Fruit fly (Drosophila melanogaster) whole organism, embryonic: ENCODE data around the gene Sec3.
A peak's percentile ranks its signal among the peaks of the same experiment; 100 is the strongest.

Experiments used
- Abd-B ChIP-seq: fragments of 200-800 bp; sonication (Bioruptor generic); optimal IDR thresholded peaks from 2 replicates; lab custom pipeline; 2018; ENCODE audit warnings: missing biosample characterization, mild to moderate bottlenecking, missing genetic modification characterization, moderate library complexity
- CG10147 ChIP-seq: fragments of 200-800 bp; sonication (Bioruptor generic); optimal IDR thresholded peaks from 2 replicates; lab custom pipeline; 2019; ENCODE audit warnings: missing biosample characterization, mild to moderate bottlenecking, missing genetic modification characterization, moderate library complexity
- CG10565 ChIP-seq: fragments of 200-800 bp; sonication (Bioruptor generic); optimal IDR thresholded peaks from 3 replicates; lab custom pipeline; 2016; ENCODE audit warnings: missing biosample characterization, mild to moderate bottlenecking, missing genetic modification characterization
- CG12391 ChIP-seq: fragments of 200-800 bp; sonication (Bioruptor generic); optimal IDR thresholded peaks from 3 replicates; lab custom pipeline; 2018; ENCODE audit warnings: missing biosample characterization, mild to moderate bottlenecking, missing genetic modification characterization, moderate library complexity
- CG12659 ChIP-seq: fragments of 200-800 bp; sonication (Bioruptor generic); optimal IDR thresholded peaks from 3 replicates; lab custom pipeline; 2017; ENCODE audit warnings: mild to moderate bottlenecking, missing biosample characterization, missing genetic modification reagents, missing genetic modification characterization
- CG13894 ChIP-seq: fragments of 200-800 bp; sonication (Bioruptor generic); optimal IDR thresholded peaks from 3 replicates; lab custom pipeline; 2018; ENCODE audit warnings: missing biosample characterization, mild to moderate bottlenecking, missing genetic modification characterization, moderate library complexity
- CG14014 ChIP-seq: fragments of 200-800 bp; sonication (Bioruptor generic); IDR thresholded peaks from 2 replicates; pipeline ENCODE4 v1.3.6; 2022; ENCODE audit warnings: missing biosample characterization, missing genetic modification characterization
- CG17361 ChIP-seq: fragments of 200-800 bp; sonication (Bioruptor generic); IDR thresholded peaks from 3 replicates; pipeline ENCODE4 v1.3.6; 2022; ENCODE audit warnings: missing biosample characterization, missing genetic modification characterization
- CG2120 ChIP-seq: fragments of 200-800 bp; sonication (Bioruptor generic); optimal IDR thresholded peaks from 3 replicates; lab custom pipeline; 2016; ENCODE audit warnings: missing biosample characterization, missing genetic modification characterization
- CG4328 ChIP-seq: fragments of 200-800 bp; sonication (Bioruptor generic); optimal IDR thresholded peaks from 3 replicates; lab custom pipeline; 2017; ENCODE audit warnings: missing biosample characterization, missing genetic modification reagents, missing genetic modification characterization
- CG4424 ChIP-seq: fragments of 200-800 bp; sonication (Bioruptor generic); optimal IDR thresholded peaks from 3 replicates; lab custom pipeline; 2016; ENCODE audit warnings: missing biosample characterization, missing genetic modification characterization
- CG4854 ChIP-seq: fragments of 200-800 bp; sonication (Bioruptor generic); optimal IDR thresholded peaks from 2 replicates; lab custom pipeline; 2016; ENCODE audit warnings: missing biosample characterization, missing genetic modification characterization, inconsistent platforms
- CG5180 ChIP-seq: fragments of 200-800 bp; sonication (Bioruptor generic); optimal IDR thresholded peaks from 3 replicates; lab custom pipeline; 2017; ENCODE audit warnings: missing biosample characterization, missing genetic modification characterization, mild to moderate bottlenecking, moderate library complexity, missing genetic modification reagents
- CG6683 ChIP-seq: fragments of 200-800 bp; sonication (Bioruptor generic); optimal IDR thresholded peaks from 2 replicates; lab custom pipeline; 2017; ENCODE audit warnings: missing biosample characterization, mild to moderate bottlenecking, missing genetic modification characterization, missing genetic modification reagents
- CG7839 ChIP-seq: fragments of 200-800 bp; sonication (Bioruptor generic); optimal IDR thresholded peaks from 3 replicates; lab custom pipeline; 2018; ENCODE audit warnings: missing biosample characterization, mild to moderate bottlenecking, missing genetic modification characterization, moderate library complexity
- CG8924 ChIP-seq: fragments of 200-800 bp; optimal IDR thresholded peaks from 3 replicates; lab custom pipeline; 2019; ENCODE audit warnings: missing biosample characterization, mild to moderate bottlenecking, missing genetic modification characterization, moderate library complexity
- Dll ChIP-seq: fragments of 200-800 bp; sonication (Bioruptor generic); IDR thresholded peaks from 4 replicates; pipeline ENCODE4 v1.3.6; 2022; ENCODE audit warnings: missing biosample characterization, missing genetic modification characterization; ENCODE audit not compliant: partially characterized antibody
- Doc2 ChIP-seq: fragments of 200-800 bp; sonication (Bioruptor generic); IDR thresholded peaks from 2 replicates; pipeline ENCODE4 v1.3.6; 2022; ENCODE audit warnings: missing biosample characterization, missing genetic modification characterization
- Elba2 ChIP-seq: fragments of 200-800 bp; sonication (Bioruptor generic); optimal IDR thresholded peaks from 3 replicates; lab custom pipeline; 2016; ENCODE audit warnings: missing biosample characterization, missing genetic modification characterization
- HHEX ChIP-seq: fragments of 200-800 bp; sonication (Bioruptor generic); optimal IDR thresholded peaks from 3 replicates; lab custom pipeline; 2017; ENCODE audit warnings: missing biosample characterization, mild to moderate bottlenecking, missing genetic modification characterization, missing genetic modification reagents
- HmgZ ChIP-seq: fragments of 200-800 bp; sonication (Bioruptor generic); optimal IDR thresholded peaks from 2 replicates; lab custom pipeline; 2018; ENCODE audit warnings: missing biosample characterization, mild to moderate bottlenecking, missing genetic modification characterization
- Hmx ChIP-seq: fragments of 200-800 bp; sonication (Bioruptor generic); optimal IDR thresholded peaks from 2 replicates; lab custom pipeline; 2016; ENCODE audit warnings: missing biosample characterization, missing genetic modification characterization
- Kr ChIP-seq: fragments of 200-800 bp; sonication (Bioruptor generic); optimal IDR thresholded peaks from 2 replicates; lab custom pipeline; 2017; ENCODE audit warnings: missing biosample characterization, mild to moderate bottlenecking, missing genetic modification characterization
- Lpt ChIP-seq: fragments of >200 bp; optimal IDR thresholded peaks from 2 replicates; lab custom pipeline; 2018; ENCODE audit warnings: missing biosample characterization, missing genetic modification characterization
- Mad ChIP-seq: fragments of 200-800 bp; sonication (Bioruptor generic); optimal IDR thresholded peaks from 2 replicates; lab custom pipeline; 2016; ENCODE audit warnings: missing biosample characterization, missing genetic modification characterization
- Oli ChIP-seq: fragments of 200-800 bp; sonication (Bioruptor generic); optimal IDR thresholded peaks from 2 replicates; lab custom pipeline; 2018; ENCODE audit warnings: missing biosample characterization, mild to moderate bottlenecking, missing genetic modification characterization, moderate library complexity
- Optix ChIP-seq: fragments of 200-800 bp; sonication (Bioruptor generic); IDR thresholded peaks from 3 replicates; pipeline ENCODE4 v1.3.6; 2022; ENCODE audit warnings: missing biosample characterization, missing genetic modification characterization
- Pdp1 ChIP-seq, 2 experiments: fragments of 200-800 bp; sonication (Bioruptor generic); optimal IDR thresholded peaks; 3 replicates each; lab custom pipeline; 2016; ENCODE audit warnings: missing biosample characterization in 2 of 2, missing genetic modification characterization in 2 of 2, mild to moderate bottlenecking in 1 of 2, moderate library complexity in 1 of 2
- Sox100B ChIP-seq: fragments of 200-800 bp; sonication (Bioruptor generic); optimal IDR thresholded peaks from 3 replicates; lab custom pipeline; 2018; ENCODE audit warnings: missing biosample characterization, mild to moderate bottlenecking, missing genetic modification characterization
- az2 ChIP-seq: fragments of 200-800 bp; sonication (Bioruptor generic); optimal IDR thresholded peaks from 3 replicates; lab custom pipeline; 2016; ENCODE audit warnings: missing biosample characterization, missing genetic modification characterization
- cad ChIP-seq: fragments of >200 bp; optimal IDR thresholded peaks from 2 replicates; lab custom pipeline; 2017; ENCODE audit warnings: missing biosample characterization, missing genetic modification characterization
- dan ChIP-seq: fragments of 200-800 bp; sonication (Bioruptor generic); IDR thresholded peaks from 2 replicates; pipeline ENCODE4 v1.3.6; 2022; ENCODE audit warnings: missing biosample characterization, missing genetic modification characterization
- dm ChIP-seq: fragments of 200-800 bp; sonication (Bioruptor generic); optimal IDR thresholded peaks from 3 replicates; lab custom pipeline; 2016; ENCODE audit warnings: missing biosample characterization, missing genetic modification characterization
- dmrt99B ChIP-seq: fragments of 200-800 bp; sonication (Bioruptor generic); optimal IDR thresholded peaks from 2 replicates; lab custom pipeline; 2018; ENCODE audit warnings: missing biosample characterization, mild to moderate bottlenecking, missing genetic modification characterization, moderate library complexity
- eyg ChIP-seq: fragments of 200-800 bp; sonication (Bioruptor generic); optimal IDR thresholded peaks from 3 replicates; lab custom pipeline; 2016; ENCODE audit warnings: missing biosample characterization, missing genetic modification characterization
- ftz-f1 ChIP-seq: fragments of 200-800 bp; sonication (Bioruptor generic); optimal IDR thresholded peaks from 2 replicates; lab custom pipeline; 2016; ENCODE audit warnings: missing biosample characterization, missing genetic modification characterization
- grau ChIP-seq: fragments of 200-800 bp; optimal IDR thresholded peaks from 3 replicates; lab custom pipeline; 2019; ENCODE audit warnings: missing biosample characterization, mild to moderate bottlenecking, missing genetic modification characterization, moderate library complexity
- hbn ChIP-seq: fragments of 200-800 bp; sonication (Bioruptor generic); IDR thresholded peaks from 2 replicates; pipeline ENCODE4 v1.3.6; 2022; ENCODE audit warnings: missing biosample characterization, missing genetic modification characterization; ENCODE audit not compliant: partially characterized antibody
- lbe ChIP-seq: fragments of 200-800 bp; sonication (Bioruptor generic); optimal IDR thresholded peaks from 2 replicates; lab custom pipeline; 2016; ENCODE audit warnings: missing biosample characterization, mild to moderate bottlenecking, missing genetic modification characterization
- lov ChIP-seq, 2 experiments: fragments of 200-800 bp in 1 of 2; fragments of >200 bp in 1 of 2; sonication (Bioruptor generic) in 1 of 2; IDR thresholded peaks in 1 of 2; optimal IDR thresholded peaks in 1 of 2; 2 replicates in 1 of 2; 3 replicates in 1 of 2; pipeline versions ENCODE4 v1.3.6 to Lab custom; 2017 to 2022; ENCODE audit warnings: missing biosample characterization in 1 of 2, missing genetic modification characterization in 1 of 2
- oc ChIP-seq: fragments of 200-800 bp; sonication (Bioruptor generic); optimal IDR thresholded peaks from 2 replicates; lab custom pipeline; 2018; ENCODE audit warnings: missing biosample characterization, mild to moderate bottlenecking, missing genetic modification characterization, moderate library complexity
- sc ChIP-seq, 3 experiments: fragments of >200 bp in 2 of 3; fragments of 200-800 bp in 1 of 3; sonication (Bioruptor generic) in 1 of 3; optimal IDR thresholded peaks; 2 replicates in 2 of 3; 3 replicates in 1 of 3; lab custom pipeline; 2017; ENCODE audit warnings: mild to moderate bottlenecking in 1 of 3, missing biosample characterization in 1 of 3, missing genetic modification characterization in 1 of 3, missing genetic modification reagents in 1 of 3
- sd ChIP-seq: fragments of 200-800 bp; sonication (Bioruptor generic); optimal IDR thresholded peaks from 3 replicates; lab custom pipeline; 2018; ENCODE audit warnings: missing biosample characterization, mild to moderate bottlenecking, missing genetic modification characterization, moderate library complexity
- sens ChIP-seq: fragments of 200-800 bp; sonication (Bioruptor generic); peaks from one replicate; lab custom pipeline; 2016; ENCODE audit warnings: missing biosample characterization, missing genetic modification characterization
- slbo ChIP-seq: fragments of 200-800 bp; sonication (Bioruptor generic); IDR thresholded peaks from 2 replicates; pipeline ENCODE4 v1.3.6; 2022; ENCODE audit warnings: missing biosample characterization, missing genetic modification characterization
- stc ChIP-seq: fragments of 200-800 bp; sonication (Bioruptor generic); IDR thresholded peaks from 2 replicates; pipeline ENCODE4 v1.3.6; 2022; ENCODE audit warnings: missing biosample characterization, missing genetic modification characterization
- tin ChIP-seq: fragments of 200-800 bp; sonication (Bioruptor generic); optimal IDR thresholded peaks from 3 replicates; lab custom pipeline; 2016; ENCODE audit warnings: missing biosample characterization, missing genetic modification characterization
- vvl ChIP-seq: fragments of 200-800 bp; sonication (Bioruptor generic); IDR thresholded peaks from 2 replicates; pipeline ENCODE4 v1.3.6; 2022; ENCODE audit warnings: missing biosample characterization, missing genetic modification characterization
- zf30C ChIP-seq: fragments of 200-800 bp; sonication (Bioruptor generic); optimal IDR thresholded peaks from 3 replicates; lab custom pipeline; 2018; ENCODE audit warnings: missing biosample characterization, mild to moderate bottlenecking, missing genetic modification characterization

The Sec3 gene

DNA sequence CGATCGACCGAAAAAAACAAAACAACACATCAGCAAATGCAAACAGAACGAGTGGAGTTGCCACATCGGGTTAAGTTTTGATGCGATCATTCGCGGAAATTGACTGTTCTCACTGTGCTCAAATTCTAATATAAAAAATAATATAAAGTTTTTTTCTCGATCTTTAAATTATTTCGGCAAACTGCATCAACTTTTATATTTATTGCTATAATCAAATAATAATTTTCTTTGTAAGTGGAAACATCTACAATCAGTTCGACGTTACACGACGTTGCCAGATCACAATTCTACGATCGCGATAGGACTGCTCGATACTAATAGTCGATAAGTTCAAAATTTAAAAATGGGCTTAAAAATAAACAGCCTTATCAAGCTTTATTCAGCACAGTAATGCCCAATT lies 3.8 kb upstream of the Sec3 start, which contains the start of gene Gorab (continued):
- TF ChIP-seq Oli (tag; lab: Kevin White, UChicago) (peak; percentile 80), lov (optimal IDR thresholded peaks at IDR 0.05; lab: Kevin White, UChicago) (no peak), lov (GFP tag; IDR thresholded peaks at IDR 0.05; lab: Robert Waterston, UW) (peak; percentile 83; the same call in 2 of the 3 replicates), oc (tag; lab: Kevin White, UChicago) (peak; percentile 80), Doc2 (peak; percentile 75; the same call in 1 of the 2 replicates), HHEX (peak; percentile 79), cad (GFP tag; lab: Kevin White, UChicago) (no peak), CG10565 (GFP tag; lab: Kevin White, UChicago) (no peak), ftz-f1 (peak; percentile 2), CG6683 (GFP tag; lab: Kevin White, UChicago) (peak; percentile 28), Abd-B (peak; percentile 96), Optix (peak; percentile 92), CG7839 (tag; lab: Kevin White, UChicago) (peak; percentile 91), CG8924 (peak; percentile 85), dan (GFP tag; lab: Robert Waterston, UW) (peak; percentile 91), dmrt99B (tag; lab: Kevin White, UChicago) (peak; percentile 83), eyg (no peak), Mad (GFP tag; lab: Kevin White, UChicago) (peak; percentile 92), CG5180 (GFP tag; lab: Kevin White, UChicago) (peak; percentile 37), sc (optimal IDR thresholded peaks at IDR 0.05; lab: Kevin White, UChicago) (no peak), sc (GFP tag; optimal IDR thresholded peaks at IDR 0.05; lab: Kevin White, UChicago) (peak; percentile 78), Elba2 (GFP tag; lab: Kevin White, UChicago) (peak; percentile 81), stc (GFP tag; lab: Robert Waterston, UW) (peak; percentile 90), CG4328 (GFP tag; lab: Kevin White, UChicago) (peak; percentile 46), Hmx (GFP tag; lab: Kevin White, UChicago) (peak; percentile 58), Kr (no peak), CG4424 (GFP tag; lab: Kevin White, UChicago) (peak; percentile 87), grau (peak; percentile 85), Lpt (GFP tag; lab: Kevin White, UChicago) (no peak)
- TF ChIP-seq, all 482 proteins: peak for 407

DNA sequence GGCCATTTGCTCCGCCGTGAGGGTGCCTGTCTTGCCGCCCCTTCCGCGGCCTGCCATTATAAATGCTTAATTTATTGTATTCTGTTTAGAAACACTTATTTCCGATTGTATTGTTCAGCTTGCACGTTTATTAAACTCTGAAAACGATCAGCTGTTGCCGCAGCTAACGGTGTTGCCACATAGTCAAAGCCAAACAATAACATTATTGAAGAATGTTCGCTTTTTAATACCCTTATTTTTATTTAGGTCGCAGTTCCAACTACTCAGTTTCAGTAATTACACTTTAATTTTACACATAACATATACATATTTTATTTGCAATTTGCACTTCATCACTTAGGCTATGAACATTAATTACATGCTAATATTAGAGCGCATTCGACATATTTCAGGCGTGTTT lies 2.0 kb upstream of the Sec3 start, which contains the start of gene Polr3G:
Polr3G (minus strand) TSS at position 118 of the 400 bp plus-strand sequence.
- TF ChIP-seq vvl (GFP tag; lab: Robert Waterston, UW) = peak; percentile 44; the same call in 1 of the 2 replicates
- no peak for TF ChIP-seq sd (tag; lab: Kevin White, UChicago)
- TF ChIP-seq zf30C (GFP tag; lab: Kevin White, UChicago) = no peak
- TF ChIP-seq CG14014 (GFP tag; lab: Robert Waterston, UW) = 0 out of 2 replicates have a peak, but pooled peaks have one; percentile 22
- TF ChIP-seq HmgZ (tag; lab: Kevin White, UChicago) = peak; percentile 35
- peak; percentile 6 for TF ChIP-seq CG4854 (GFP tag; lab: Kevin White, UChicago)
- TF ChIP-seq lbe (GFP tag; lab: Kevin White, UChicago) = peak; percentile 22
- TF ChIP-seq CG12391 (tag; lab: Kevin White, UChicago) = peak; percentile 49
- TF ChIP-seq CG4424 (GFP tag; lab: Kevin White, UChicago) = peak; percentile 23
- peak; percentile 7 for TF ChIP-seq CG12659 (GFP tag; lab: Kevin White, UChicago)
- TF ChIP-seq sens (GFP tag; lab: Kevin White, UChicago) = peak; percentile 86
- TF ChIP-seq Dll (GFP tag; lab: Robert Waterston, UW) = peak; percentile 34; the same call in 1 of the 4 replicates
- TF ChIP-seq Hmx (GFP tag; lab: Kevin White, UChicago) = no peak
- TF ChIP-seq Pdp1 (GFP tag; optimal IDR thresholded peaks at IDR 0.05; lab: Kevin White, UChicago) = peak in 1 of 2 experiments; percentile 23
- TF ChIP-seq az2 = peak; percentile 18
- TF ChIP-seq CG2120 (GFP tag; lab: Kevin White, UChicago) = peak; percentile 53
- no peak for TF ChIP-seq hbn (GFP tag; lab: Robert Waterston, UW)
- peak; percentile 7 for TF ChIP-seq CG10147 (GFP tag; lab: Kevin White, UChicago)
- peak; percentile 16 for TF ChIP-seq tin (GFP tag; lab: Kevin White, UChicago)
- TF ChIP-seq CG17361 (GFP tag; lab: Robert Waterston, UW) = 0 out of 3 replicates have a peak, but pooled peaks have one; percentile 18
- TF ChIP-seq dm = peak; percentile 67
- TF ChIP-seq slbo (GFP tag; lab: Robert Waterston, UW) = peak; percentile 51
- TF ChIP-seq CG13894 (tag; lab: Kevin White, UChicago) = peak; percentile 16
- no peak for TF ChIP-seq stc (GFP tag; lab: Robert Waterston, UW)
- no peak for TF ChIP-seq Sox100B (GFP tag; lab: Kevin White, UChicago)
